Fruit fly (Drosophila melanogaster): Measurements from ENCODE around the gene Pp1alpha-96A.

The Pp1alpha-96A gene

DNA sequence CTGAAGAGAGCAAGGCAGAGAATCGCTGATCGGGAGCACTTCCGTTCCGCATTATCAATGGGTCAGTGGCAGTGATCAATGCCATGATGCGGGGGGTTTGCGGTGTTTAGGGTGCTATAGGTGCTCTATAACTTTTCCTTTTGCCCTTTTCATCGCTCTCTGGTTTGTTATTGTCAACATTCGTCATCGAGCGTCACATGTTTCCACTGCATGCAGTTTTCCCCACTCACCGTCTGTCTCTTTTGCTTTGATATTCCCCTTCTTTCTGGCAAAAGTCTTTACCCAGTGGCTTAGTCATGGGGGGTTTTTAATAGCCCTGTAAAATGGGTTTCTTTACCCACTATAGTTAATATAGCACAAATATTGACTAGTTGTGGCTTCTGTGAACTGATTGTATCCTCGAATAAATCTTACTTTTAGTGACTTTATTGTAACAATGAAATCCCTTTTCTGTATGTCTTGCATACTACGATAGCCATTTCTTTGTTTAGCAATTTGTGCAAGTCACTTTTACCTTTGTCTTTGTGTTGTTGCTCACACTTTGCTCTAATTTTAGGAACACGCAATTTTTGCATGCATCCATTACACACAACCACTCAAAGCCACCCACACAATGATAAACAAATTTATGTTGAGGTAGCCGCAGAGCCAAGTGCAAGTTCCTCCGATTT is 48.8 kb downstream of the Pp1alpha-96A start:
- TF ChIP-seq noc (tag; optimal IDR thresholded peaks at IDR 0.05): no peak

DNA sequence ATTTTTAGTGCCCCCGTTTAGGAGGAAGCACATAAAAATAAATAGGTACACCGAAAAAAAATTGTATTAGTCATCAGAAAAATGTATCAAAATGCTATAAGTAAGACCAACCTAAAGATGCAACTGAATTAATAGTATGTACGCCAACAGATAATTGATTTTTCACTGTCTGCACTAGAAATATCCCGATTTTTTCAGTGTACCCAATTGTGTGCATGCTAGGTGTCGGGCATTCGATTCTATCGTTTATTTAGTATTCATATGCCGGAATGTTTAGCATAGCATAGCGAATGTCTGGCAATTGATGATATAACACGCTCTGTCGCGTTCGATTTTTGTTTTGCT is 49.3 kb downstream of the Pp1alpha-96A start:
- TF ChIP-seq noc (tag; optimal IDR thresholded peaks at IDR 0.05): peak; percentile 82

DNA sequence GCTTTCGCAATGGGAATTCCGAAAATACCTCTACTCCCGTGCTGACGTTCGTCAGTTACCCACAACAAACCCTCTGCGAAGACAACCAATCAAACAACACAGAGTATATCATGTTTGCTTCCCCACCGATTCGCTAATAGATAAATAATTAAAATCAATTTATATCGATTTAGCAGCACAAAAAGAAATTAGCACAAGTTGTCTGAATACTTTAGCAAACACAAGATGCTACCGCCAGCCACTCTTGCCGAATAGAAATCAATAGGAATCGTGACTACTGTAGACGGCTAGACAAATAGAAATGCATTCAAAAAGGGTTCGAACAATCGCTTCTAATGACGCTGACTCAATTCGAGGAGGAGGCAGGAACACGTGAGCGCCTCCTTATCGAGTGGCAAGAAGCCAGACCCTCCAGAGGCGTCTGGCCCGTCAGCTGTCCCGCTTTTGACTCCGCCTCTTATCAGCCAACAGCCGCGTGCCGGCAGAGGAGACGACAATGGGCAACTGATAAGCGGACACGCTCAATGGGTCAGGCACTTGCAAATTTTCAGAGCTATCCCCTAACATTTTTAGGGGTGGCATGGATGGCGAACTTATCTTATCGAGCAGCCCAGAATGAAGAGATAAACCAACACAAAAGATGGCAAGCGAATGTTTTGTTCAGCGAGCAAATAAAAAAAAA is 50.3 kb downstream of the Pp1alpha-96A start:
- TF ChIP-seq noc (tag; optimal IDR thresholded peaks at IDR 0.05): no peak

DNA sequence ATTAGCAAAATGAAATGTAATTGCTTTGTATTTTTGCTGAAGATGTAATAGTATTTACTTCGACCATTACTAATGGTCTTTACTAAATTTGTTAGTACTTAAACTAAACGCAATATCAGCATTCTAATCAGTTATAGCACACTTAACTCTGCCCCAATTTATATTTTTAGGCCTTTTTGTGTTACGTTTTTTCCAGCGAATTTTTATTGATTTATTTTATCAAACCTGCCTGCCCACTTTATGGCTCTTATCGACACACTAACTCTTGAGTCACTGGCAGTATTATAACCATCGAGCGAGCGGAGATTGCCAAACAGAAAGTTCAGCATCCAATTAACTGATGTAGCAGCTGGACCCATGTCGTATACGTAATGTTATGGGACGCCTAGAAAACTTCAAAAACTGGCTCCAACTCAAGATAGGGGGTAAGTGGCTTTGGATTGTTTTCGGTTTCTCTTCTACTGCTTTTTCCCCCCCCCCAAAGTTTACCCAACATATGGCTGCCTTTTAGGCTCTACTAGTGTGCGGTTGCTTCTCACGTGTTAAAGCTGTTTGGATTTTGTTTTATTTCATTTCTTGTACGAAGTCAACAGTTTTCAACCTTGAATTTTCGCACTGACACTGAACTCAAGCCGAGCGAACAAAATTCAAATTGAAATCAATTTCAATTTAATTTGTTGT is 51.7 kb downstream of the Pp1alpha-96A start:
- TF ChIP-seq noc (tag; optimal IDR thresholded peaks at IDR 0.05): no peak

DNA sequence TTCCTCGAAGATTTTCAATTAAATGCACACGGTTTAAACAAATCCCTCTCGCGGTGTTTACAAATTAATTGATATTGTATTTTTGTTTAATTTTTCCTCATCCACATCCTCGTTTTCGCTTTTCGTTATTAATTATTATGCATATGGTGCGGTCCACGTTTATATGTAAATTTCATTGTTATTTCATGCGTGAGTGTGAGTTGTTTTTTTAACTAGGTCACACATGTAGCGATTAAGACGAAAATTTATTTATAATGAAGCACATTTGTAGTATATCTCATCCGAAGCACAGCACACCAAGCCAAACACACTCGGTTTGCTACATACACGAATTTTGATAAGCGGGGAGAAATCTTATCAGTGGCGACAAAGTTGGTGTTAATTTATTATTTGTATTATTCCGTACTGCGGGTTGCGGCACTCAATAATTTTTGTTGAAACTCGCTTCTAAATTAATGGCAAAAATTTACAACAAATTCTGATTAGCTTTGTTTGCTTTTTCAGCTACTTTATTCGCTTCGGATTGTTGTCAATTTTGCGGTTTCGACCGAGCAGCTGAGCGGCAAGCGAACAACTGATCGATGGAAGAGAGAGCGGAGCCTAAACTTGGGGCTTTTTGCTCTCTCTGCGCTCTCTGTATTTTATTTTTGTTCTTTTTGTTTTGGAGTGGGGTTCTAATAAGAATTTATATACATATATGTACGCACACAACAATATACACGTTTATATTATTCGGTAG is 53.5 kb downstream of the Pp1alpha-96A start:
- peak; percentile 82 for TF ChIP-seq noc (tag; optimal IDR thresholded peaks at IDR 0.05)

All from whole organism, larva.